Fruit fly (Drosophila melanogaster) whole organism, adult: ENCODE data around the gene RpS10a.

Source experiments
- CG11617 ChIP-seq: fragments of 200-800 bp; sonication (Bioruptor generic); optimal IDR thresholded peaks from 2 replicates; lab custom pipeline; 2017; ENCODE audit warnings: mild to moderate bottlenecking, missing biosample characterization, missing genetic modification reagents, missing genetic modification characterization
- CG12768 ChIP-seq: fragments of 200-800 bp; sonication (Bioruptor generic); optimal IDR thresholded peaks from 2 replicates; lab custom pipeline; 2017; ENCODE audit warnings: missing biosample characterization, missing genetic modification characterization, mild to moderate bottlenecking, moderate library complexity, missing genetic modification reagents
- CG14711 ChIP-seq: fragments of 200-800 bp; sonication (Bioruptor generic); optimal IDR thresholded peaks from 2 replicates; lab custom pipeline; 2018; ENCODE audit warnings: missing biosample characterization, mild to moderate bottlenecking, missing genetic modification characterization, moderate library complexity
- CG1620 ChIP-seq: fragments of 200-800 bp; sonication (Bioruptor generic); optimal IDR thresholded peaks from 2 replicates; lab custom pipeline; 2016; ENCODE audit warnings: missing biosample characterization, missing genetic modification characterization
- CG33017 ChIP-seq: fragments of 200-800 bp; sonication (Bioruptor generic); optimal IDR thresholded peaks from 2 replicates; lab custom pipeline; 2018; ENCODE audit warnings: missing biosample characterization, mild to moderate bottlenecking, missing genetic modification characterization, moderate library complexity
- CG5204 ChIP-seq: fragments of 200-800 bp; sonication (Bioruptor generic); optimal IDR thresholded peaks from 2 replicates; lab custom pipeline; 2016; ENCODE audit warnings: missing biosample characterization, missing genetic modification characterization
- CG7045 ChIP-seq: fragments of 200-800 bp; sonication (Bioruptor generic); optimal IDR thresholded peaks from 2 replicates; lab custom pipeline; 2017; ENCODE audit warnings: missing biosample characterization, mild to moderate bottlenecking, missing genetic modification characterization
- CG7101 ChIP-seq: fragments of 200-800 bp; sonication (Bioruptor generic); optimal IDR thresholded peaks from 2 replicates; lab custom pipeline; 2018; ENCODE audit warnings: missing biosample characterization, mild to moderate bottlenecking, missing genetic modification characterization, moderate library complexity
- Clk ChIP-seq: fragments of 200-800 bp; sonication (Bioruptor generic); optimal IDR thresholded peaks from 2 replicates; lab custom pipeline; 2017; ENCODE audit warnings: missing biosample characterization, missing genetic modification characterization
- Crg-1 ChIP-seq: fragments of 200-800 bp; sonication (Bioruptor generic); optimal IDR thresholded peaks from 2 replicates; lab custom pipeline; 2016; ENCODE audit warnings: missing biosample characterization, missing genetic modification characterization
- Hr96 ChIP-seq: fragments of 200-800 bp; sonication (Bioruptor generic); optimal IDR thresholded peaks from 2 replicates; lab custom pipeline; 2016; ENCODE audit warnings: missing biosample characterization, missing genetic modification characterization
- Mnt ChIP-seq: fragments of 200-800 bp; sonication (Bioruptor generic); optimal IDR thresholded peaks from 2 replicates; lab custom pipeline; 2016; ENCODE audit warnings: missing biosample characterization, mild to moderate bottlenecking, missing genetic modification characterization
- bab1 ChIP-seq: fragments of 200-800 bp; sonication (Bioruptor generic); optimal IDR thresholded peaks from 3 replicates; lab custom pipeline; 2019; ENCODE audit warnings: missing biosample characterization, mild to moderate bottlenecking, missing genetic modification characterization, moderate library complexity
- cic ChIP-seq: fragments of 200-800 bp; sonication (Bioruptor generic); optimal IDR thresholded peaks from 2 replicates; lab custom pipeline; 2017; ENCODE audit warnings: missing biosample characterization, mild to moderate bottlenecking, missing genetic modification characterization, moderate library complexity
- cnc ChIP-seq, 2 experiments: fragments of >200 bp; optimal IDR thresholded peaks; 2 replicates each; lab custom pipeline; 2017
- kay ChIP-seq: fragments of 200-800 bp; sonication (Bioruptor generic); peaks from one replicate; lab custom pipeline; 2016; ENCODE audit warnings: missing biosample characterization, missing genetic modification characterization, borderline replicate concordance
- ovo ChIP-seq: fragments of 200-800 bp; sonication (Bioruptor generic); optimal IDR thresholded peaks from 2 replicates; lab custom pipeline; 2016; ENCODE audit warnings: missing biosample characterization, missing genetic modification characterization
- pad ChIP-seq: fragments of 200-800 bp; sonication (Bioruptor generic); optimal IDR thresholded peaks from 3 replicates; lab custom pipeline; 2017; ENCODE audit warnings: missing biosample characterization, missing genetic modification characterization, mild to moderate bottlenecking, moderate library complexity, missing genetic modification reagents
- tj ChIP-seq: fragments of 200-800 bp; sonication (Bioruptor generic); optimal IDR thresholded peaks from 3 replicates; lab custom pipeline; 2017; ENCODE audit warnings: missing biosample characterization, mild to moderate bottlenecking, missing genetic modification characterization, moderate library complexity
- toe ChIP-seq: fragments of 200-800 bp; sonication (Bioruptor generic); optimal IDR thresholded peaks from 2 replicates; lab custom pipeline; 2016; ENCODE audit warnings: missing biosample characterization, missing genetic modification characterization

Gene RpS10a

dm6 chr3R:27643080-27643479, 9.5 kb upstream of the RpS10a start:
- TF ChIP-seq tj (GFP tag; lab: Kevin White, UChicago) (no peak), bab1 (GFP tag; lab: Kevin White, UChicago) (no peak), CG12768 (GFP tag; lab: Kevin White, UChicago) (no peak), ovo (GFP tag; lab: Kevin White, UChicago) (no peak), CG7045 (GFP tag; lab: Kevin White, UChicago) (no peak), Clk (no peak), CG1620 (GFP tag; lab: Kevin White, UChicago) (no peak), Mnt (GFP tag; lab: Kevin White, UChicago) (no peak), toe (GFP tag; lab: Kevin White, UChicago) (no peak), kay (GFP tag; lab: Kevin White, UChicago) (no peak), Hr96 (GFP tag; lab: Kevin White, UChicago) (no peak), cic (GFP tag; lab: Kevin White, UChicago) (no peak), CG5204 (GFP tag; lab: Kevin White, UChicago) (no peak), pad (GFP tag; lab: Kevin White, UChicago) (no peak), cnc (optimal IDR thresholded peaks at IDR 0.05; lab: Kevin White, UChicago) (no peak), CG33017 (no peak), CG14711 (tag; lab: Kevin White, UChicago) (no peak), CG11617 (GFP tag; lab: Kevin White, UChicago) (no peak)

- TF ChIP-seq CG12768 (GFP tag; lab: Kevin White, UChicago), result no peak
- TF ChIP-seq Hr96 (GFP tag; lab: Kevin White, UChicago), result no peak
- no peak for TF ChIP-seq kay (GFP tag; lab: Kevin White, UChicago)
- no peak for TF ChIP-seq tj (GFP tag; lab: Kevin White, UChicago)
- no peak for TF ChIP-seq CG14711 (tag; lab: Kevin White, UChicago)
- no peak for TF ChIP-seq bab1 (GFP tag; lab: Kevin White, UChicago)
- no peak for TF ChIP-seq CG5204 (GFP tag; lab: Kevin White, UChicago)
- TF ChIP-seq CG11617 (GFP tag; lab: Kevin White, UChicago), result no peak
- TF ChIP-seq CG33017, result no peak
- no peak for TF ChIP-seq CG7101 (tag; lab: Kevin White, UChicago)
- no peak for TF ChIP-seq cnc (optimal IDR thresholded peaks at IDR 0.05; lab: Kevin White, UChicago)
- TF ChIP-seq CG7045 (GFP tag; lab: Kevin White, UChicago), result no peak
- no peak for TF ChIP-seq Crg-1 (GFP tag; lab: Kevin White, UChicago)
- no peak for TF ChIP-seq toe (GFP tag; lab: Kevin White, UChicago)
- TF ChIP-seq Mnt (GFP tag; lab: Kevin White, UChicago), result no peak
- no peak for TF ChIP-seq ovo (GFP tag; lab: Kevin White, UChicago)
- no peak for TF ChIP-seq cic (GFP tag; lab: Kevin White, UChicago)
- no peak for TF ChIP-seq pad (GFP tag; lab: Kevin White, UChicago)
- no peak for TF ChIP-seq CG1620 (GFP tag; lab: Kevin White, UChicago)
Measured at dm6 chr3R:27647817-27648216, 4.7 kb upstream of the RpS10a start.

- no peak for TF ChIP-seq Clk
- no peak for TF ChIP-seq CG7101 (tag; lab: Kevin White, UChicago)
- no peak for TF ChIP-seq cic (GFP tag; lab: Kevin White, UChicago)
- no peak for TF ChIP-seq CG1620 (GFP tag; lab: Kevin White, UChicago)
- no peak for TF ChIP-seq CG5204 (GFP tag; lab: Kevin White, UChicago)
- no peak for TF ChIP-seq toe (GFP tag; lab: Kevin White, UChicago)
- no peak for TF ChIP-seq CG33017
- TF ChIP-seq CG11617 (GFP tag; lab: Kevin White, UChicago), result no peak
- no peak for TF ChIP-seq CG12768 (GFP tag; lab: Kevin White, UChicago)
- no peak for TF ChIP-seq Crg-1 (GFP tag; lab: Kevin White, UChicago)
- TF ChIP-seq bab1 (GFP tag; lab: Kevin White, UChicago), result no peak
- TF ChIP-seq tj (GFP tag; lab: Kevin White, UChicago), result no peak
- no peak for TF ChIP-seq Hr96 (GFP tag; lab: Kevin White, UChicago)
- TF ChIP-seq Mnt (GFP tag; lab: Kevin White, UChicago), result no peak
- no peak for TF ChIP-seq pad (GFP tag; lab: Kevin White, UChicago)
- no peak for TF ChIP-seq CG14711 (tag; lab: Kevin White, UChicago)
- TF ChIP-seq ovo (GFP tag; lab: Kevin White, UChicago), result no peak
- TF ChIP-seq kay (GFP tag; lab: Kevin White, UChicago), result no peak
- no peak for TF ChIP-seq CG7045 (GFP tag; lab: Kevin White, UChicago)
- TF ChIP-seq cnc (optimal IDR thresholded peaks at IDR 0.05; lab: Kevin White, UChicago), result no peak
Measured at dm6 chr3R:27651710-27652109, 850 bp upstream of the RpS10a start.

dm6 chr3R:27655109-27655508, 2.5 kb downstream of the RpS10a start:
- no peak for TF ChIP-seq Clk
- peak; percentile 10 for TF ChIP-seq CG5204 (GFP tag; lab: Kevin White, UChicago)
- TF ChIP-seq pad (GFP tag; lab: Kevin White, UChicago), result no peak

dm6 chr3R:27656686-27657535, 4.4 kb downstream of the RpS10a start, which contains the start of gene tau:
Gene tau (minus strand): TSS chr3R:27656996.
- TF ChIP-seq cic (GFP tag; lab: Kevin White, UChicago) (peak; percentile 16), CG33017 (no peak), kay (GFP tag; lab: Kevin White, UChicago) (peak; percentile 71)
